Worm (Caenorhabditis elegans) whole organism, young adult: Measurements from ENCODE around the gene sri-7.

ENCODE experiments used
- Y79H2A.3 ChIP-seq: fragments of 200-800 bp; sonication (Bioruptor generic); conservative IDR thresholded peaks from 2 replicates; pipeline ENCODE4 v1.3.6; 2022; ENCODE audit warnings: missing genetic modification reagents, missing genetic modification characterization, missing compliant biosample characterization
- cebp-2 ChIP-seq: fragments of 200-800 bp; sonication (Bioruptor generic); IDR thresholded peaks from 2 replicates; pipeline ENCODE4 v1.3.6; 2022; ENCODE audit warnings: missing genetic modification characterization, missing compliant biosample characterization
- chd-7 ChIP-seq: sonication (generic microtip); optimal IDR thresholded peaks from 2 replicates; lab custom pipeline; 2016; ENCODE audit warnings: mild to moderate bottlenecking, missing genetic modification characterization, moderate library complexity, missing compliant biosample characterization
- egl-18 ChIP-seq: fragments of 200-800 bp; sonication (Bioruptor generic); IDR thresholded peaks from 2 replicates; pipeline ENCODE4 v1.3.6; 2022; ENCODE audit warnings: missing genetic modification reagents, missing genetic modification characterization, missing compliant biosample characterization
- mes-4 ChIP-seq: sonication (generic microtip); optimal IDR thresholded peaks from 2 replicates; lab custom pipeline; 2016; ENCODE audit warnings: missing genotype, missing genetic modification characterization, missing compliant biosample characterization
- repo-1 ChIP-seq: sonication (generic microtip); optimal IDR thresholded peaks from 2 replicates; lab custom pipeline; 2017; ENCODE audit warnings: mild to moderate bottlenecking, missing genetic modification characterization, missing compliant biosample characterization
- zfh-2 ChIP-seq: fragments of 200-800 bp; sonication (Bioruptor generic); conservative IDR thresholded peaks from 2 replicates; pipeline ENCODE4 v1.3.6; 2022; ENCODE audit warnings: missing genetic modification reagents, missing genetic modification characterization, missing compliant biosample characterization

ce11 chrV:15448865-15449264 is 48.7 kb downstream of the sri-7 start, which contains the start of gene T26H5.14:
- no peak for TF ChIP-seq mes-4
- no peak for TF ChIP-seq chd-7 (tag; lab: Kevin White, UChicago)
- no peak for TF ChIP-seq repo-1
- no peak for TF ChIP-seq egl-18
- TF ChIP-seq Y79H2A.3 (GFP tag; lab: Robert Waterston, UW) = no peak
- no peak for TF ChIP-seq cebp-2 (GFP tag; lab: Robert Waterston, UW)
- no peak for TF ChIP-seq zfh-2 (GFP tag; lab: Robert Waterston, UW)
